Fruit fly (Drosophila melanogaster): ENCODE measurements around the gene gogo.

- TF ChIP-seq CG1621 (tag; optimal IDR thresholded peaks at IDR 0.05) (no peak), CG6854 (GFP tag; optimal IDR thresholded peaks at IDR 0.05) (no peak), OdsH (GFP tag; optimal IDR thresholded peaks at IDR 0.05) (no peak), CG32006 (GFP tag; optimal IDR thresholded peaks at IDR 0.05) (no peak), fd59A (GFP tag; optimal IDR thresholded peaks at IDR 0.05) (no peak), Hr39 (GFP tag; optimal IDR thresholded peaks at IDR 0.05) (no peak), Sox102F (GFP tag; optimal IDR thresholded peaks at IDR 0.05) (no peak), CG16779 (tag; optimal IDR thresholded peaks at IDR 0.05) (no peak), Eip75B (GFP tag; optimal IDR thresholded peaks at IDR 0.05) (no peak), CG9139 (GFP tag; optimal IDR thresholded peaks at IDR 0.05) (no peak), CG11902 (GFP tag; optimal IDR thresholded peaks at IDR 0.05) (no peak)
Observed at dm6 chr3L:20275886-20276285, 19.0 kb downstream of the gogo start.
